Worm (Caenorhabditis elegans): ENCODE measurements around the gene ZC404.15.

- no peak for TF ChIP-seq dmd-4 (tag; optimal IDR thresholded peaks at IDR 0.05)
- TF ChIP-seq nhr-10 (tag; optimal IDR thresholded peaks at IDR 0.05): no peak
Measured at ce11 chrV:6768452-6768929, 11.8 kb upstream of the ZC404.15 start, which contains the start of the genes T25F10.1 and clik-1.

Data from whole organism, L2 larva.